Fruit fly (Drosophila melanogaster) whole organism, wandering third instar larva: ENCODE measurements around the gene AIF.

ENCODE experiments used
- Abd-B ChIP-seq: fragments of >200 bp; optimal IDR thresholded peaks from 2 replicates; lab custom pipeline; 2017; ENCODE audit warnings: missing biosample characterization, missing genetic modification characterization
- CG32264 ChIP-seq: fragments of 200-800 bp; sonication (Bioruptor generic); optimal IDR thresholded peaks from 2 replicates; lab custom pipeline; 2016; ENCODE audit warnings: missing biosample characterization, missing genetic modification characterization
- CG9705 ChIP-seq: fragments of 200-800 bp; sonication (Bioruptor generic); optimal IDR thresholded peaks from 2 replicates; lab custom pipeline; 2018; ENCODE audit warnings: missing biosample characterization, mild to moderate bottlenecking, missing genetic modification characterization
- CrebA ChIP-seq: fragments of 200-800 bp; sonication (Bioruptor generic); optimal IDR thresholded peaks from 2 replicates; lab custom pipeline; 2016; ENCODE audit warnings: missing biosample characterization, mild to moderate bottlenecking, missing genetic modification characterization, borderline replicate concordance
- Dfd ChIP-seq: fragments of >200 bp; optimal IDR thresholded peaks from 2 replicates; lab custom pipeline; 2017; ENCODE audit warnings: missing biosample characterization, missing genetic modification characterization
- Dif ChIP-seq: fragments of 200-275, 200-300 bp; sonication (Bioruptor generic); optimal IDR thresholded peaks from 2 replicates; lab custom pipeline; 2018; ENCODE audit warnings: missing biosample characterization, missing genetic modification characterization; ENCODE audit not compliant: partially characterized antibody
- HLH106 ChIP-seq: fragments of 200-800 bp; optimal IDR thresholded peaks from 3 replicates; lab custom pipeline; 2019; ENCODE audit warnings: missing biosample characterization, mild to moderate bottlenecking, missing genetic modification characterization, moderate library complexity
- Hnf4 ChIP-seq: fragments of 200-800 bp; sonication (Bioruptor generic); optimal IDR thresholded peaks from 2 replicates; lab custom pipeline; 2016; ENCODE audit warnings: missing biosample characterization, mild to moderate bottlenecking, missing genetic modification characterization
- Hr78 ChIP-seq: fragments of >200 bp; optimal IDR thresholded peaks from 2 replicates; lab custom pipeline; 2017; ENCODE audit warnings: missing biosample characterization, missing genetic modification characterization
- Hr83 ChIP-seq: fragments of 200-300 bp; sonication (Bioruptor generic); optimal IDR thresholded peaks from 2 replicates; lab custom pipeline; 2016; ENCODE audit warnings: missing biosample characterization, mild to moderate bottlenecking, missing genetic modification characterization, moderate library complexity; ENCODE audit not compliant: poor library complexity, severe bottlenecking
- Jra ChIP-seq: sonication (Bioruptor generic); optimal IDR thresholded peaks from 2 replicates; lab custom pipeline; 2016; ENCODE audit warnings: missing biosample characterization, missing genetic modification characterization
- Myc ChIP-seq: fragments of >200 bp; optimal IDR thresholded peaks from 2 replicates; lab custom pipeline; 2017
- N ChIP-seq: fragments of >200 bp; optimal IDR thresholded peaks from 2 replicates; lab custom pipeline; 2018; ENCODE audit warnings: missing biosample characterization, missing external identifiers, missing genetic modification characterization
- OdsH ChIP-seq: fragments of 200-800 bp; sonication (Bioruptor generic); optimal IDR thresholded peaks from 2 replicates; lab custom pipeline; 2016; ENCODE audit warnings: missing biosample characterization, mild to moderate bottlenecking, missing genetic modification characterization
- Rel ChIP-seq, 2 experiments: fragments of 200-800 bp; sonication (Bioruptor generic) in 1 of 2; optimal IDR thresholded peaks; 2 replicates in 1 of 2; 3 replicates in 1 of 2; lab custom pipeline; 2016 to 2019; ENCODE audit warnings: mild to moderate bottlenecking in 2 of 2, missing biosample characterization in 2 of 2, missing genetic modification characterization in 2 of 2, moderate library complexity in 1 of 2
- Sp1 ChIP-seq: fragments of 200-800 bp; sonication (Bioruptor generic); optimal IDR thresholded peaks from 3 replicates; lab custom pipeline; 2019; ENCODE audit warnings: missing biosample characterization, mild to moderate bottlenecking, missing genetic modification characterization, moderate library complexity
- Vsx2 ChIP-seq: fragments of 200-300, 225-300 bp; sonication (Bioruptor generic); optimal IDR thresholded peaks from 2 replicates; lab custom pipeline; 2018; ENCODE audit warnings: missing biosample characterization, missing genetic modification characterization; ENCODE audit not compliant: partially characterized antibody
- br ChIP-seq: fragments of 200-800 bp; sonication (Bioruptor generic); optimal IDR thresholded peaks from 2 replicates; lab custom pipeline; 2016; ENCODE audit warnings: missing biosample characterization, missing genetic modification characterization
- brk ChIP-seq: fragments of 200-800 bp; sonication (Bioruptor generic); optimal IDR thresholded peaks from 2 replicates; lab custom pipeline; 2016; ENCODE audit warnings: missing biosample characterization, mild to moderate bottlenecking, missing genetic modification characterization
- dl ChIP-seq, 2 experiments: fragments of 175-275, 200-275 bp in 1 of 2; fragments of 200-275 bp in 1 of 2; sonication (Bioruptor generic); optimal IDR thresholded peaks; lab custom pipeline; 2018; ENCODE audit warnings: mild to moderate bottlenecking in 2 of 2, missing biosample characterization in 2 of 2, missing genetic modification characterization in 2 of 2, moderate library complexity in 2 of 2; ENCODE audit not compliant: partially characterized antibody in 2 of 2, insufficient read depth in 1 of 2
- dmrt93B ChIP-seq: fragments of 200-800 bp; sonication (Bioruptor generic); optimal IDR thresholded peaks from 2 replicates; lab custom pipeline; 2018; ENCODE audit warnings: missing biosample characterization, mild to moderate bottlenecking, missing genetic modification characterization
- dsf ChIP-seq: sonication (Bioruptor generic); optimal IDR thresholded peaks from 2 replicates; lab custom pipeline; 2016; ENCODE audit warnings: missing biosample characterization, missing genetic modification characterization, borderline replicate concordance
- ey ChIP-seq: fragments of 200-800 bp; sonication (Bioruptor generic); optimal IDR thresholded peaks from 2 replicates; lab custom pipeline; 2016; ENCODE audit warnings: missing biosample characterization, missing genetic modification characterization
- foxo ChIP-seq, 2 experiments: fragments of 200-800 bp; sonication (Bioruptor generic); optimal IDR thresholded peaks; 2 replicates in 1 of 2; 3 replicates in 1 of 2; lab custom pipeline; 2016 to 2017; ENCODE audit warnings: missing biosample characterization in 2 of 2, missing genetic modification characterization in 2 of 2
- fru ChIP-seq: fragments of 200-800 bp; sonication (Bioruptor generic); optimal IDR thresholded peaks from 3 replicates; lab custom pipeline; 2016; ENCODE audit warnings: missing biosample characterization, mild to moderate bottlenecking, missing genetic modification characterization
- h ChIP-seq: fragments of 200-800 bp; sonication (Bioruptor generic); optimal IDR thresholded peaks from 3 replicates; lab custom pipeline; 2016; ENCODE audit warnings: missing biosample characterization, mild to moderate bottlenecking, missing genetic modification characterization
- jim ChIP-seq: fragments of 175-275, 200-325 bp; sonication (Bioruptor generic); optimal IDR thresholded peaks from 2 replicates; lab custom pipeline; 2016; ENCODE audit warnings: missing biosample characterization, mild to moderate bottlenecking, missing genetic modification characterization
- lola ChIP-seq: fragments of >200 bp; optimal IDR thresholded peaks from 2 replicates; lab custom pipeline; 2017; ENCODE audit warnings: missing biosample characterization, missing genetic modification characterization
- pan ChIP-seq: fragments of >200 bp; optimal IDR thresholded peaks from 2 replicates; lab custom pipeline; 2017
- psq ChIP-seq: fragments of 200-800 bp; sonication (Bioruptor generic); optimal IDR thresholded peaks from 3 replicates; lab custom pipeline; 2017; ENCODE audit warnings: missing biosample characterization, mild to moderate bottlenecking, missing genetic modification characterization, moderate library complexity
- rgr ChIP-seq: fragments of 200-800 bp; sonication (Bioruptor generic); optimal IDR thresholded peaks from 3 replicates; lab custom pipeline; 2016; ENCODE audit warnings: missing biosample characterization, mild to moderate bottlenecking, missing genetic modification characterization
- sage ChIP-seq: fragments of 200-800 bp; sonication (Bioruptor generic); optimal IDR thresholded peaks from 2 replicates; lab custom pipeline; 2016; ENCODE audit warnings: missing biosample characterization, mild to moderate bottlenecking, missing genetic modification characterization
- tai ChIP-seq: sonication (Bioruptor generic); optimal IDR thresholded peaks from 2 replicates; lab custom pipeline; 2016; ENCODE audit warnings: missing biosample characterization, missing genetic modification characterization
- usp ChIP-seq: fragments of >200 bp; optimal IDR thresholded peaks from 2 replicates; lab custom pipeline; 2017; ENCODE audit warnings: missing biosample characterization, missing genetic modification characterization
- woc ChIP-seq: sonication (Bioruptor generic); optimal IDR thresholded peaks from 2 replicates; lab custom pipeline; 2016; ENCODE audit warnings: missing biosample characterization, mild to moderate bottlenecking, missing genetic modification characterization

AIF gene

DNA sequence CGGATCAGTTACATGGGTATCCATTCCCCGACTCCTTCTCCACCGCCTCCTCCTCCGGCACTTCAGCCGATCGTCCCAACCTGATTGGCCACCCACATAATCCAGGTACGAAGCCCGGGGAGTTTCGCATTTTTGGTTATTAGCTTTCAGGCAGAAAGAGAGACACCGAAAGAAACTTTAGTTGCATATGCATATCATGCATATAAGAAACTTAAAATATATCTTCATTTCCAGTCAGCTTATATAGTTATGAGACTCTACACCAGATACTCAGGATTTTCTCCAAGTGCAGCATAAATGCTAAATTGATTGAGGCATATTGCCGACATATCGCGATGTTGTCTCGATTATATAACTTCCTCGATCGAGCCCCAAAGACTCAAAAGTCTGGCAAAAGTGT is 32.6 kb downstream of the AIF start:
- no peak for TF ChIP-seq Dfd (GFP tag; lab: Kevin White, UChicago)
- TF ChIP-seq jim, result no peak
- TF ChIP-seq br (GFP tag; lab: Kevin White, UChicago), result no peak
- no peak for TF ChIP-seq usp (GFP tag; lab: Kevin White, UChicago)
- no peak for TF ChIP-seq foxo (GFP tag; optimal IDR thresholded peaks at IDR 0.05; lab: Kevin White, UChicago)
- no peak for TF ChIP-seq pan (lab: Kevin White, UChicago)
- no peak for TF ChIP-seq Hr78 (GFP tag; lab: Kevin White, UChicago)
- no peak for TF ChIP-seq Rel (GFP tag; optimal IDR thresholded peaks at IDR 0.05; lab: Kevin White, UChicago)
- TF ChIP-seq Rel (tag; optimal IDR thresholded peaks at IDR 0.05; lab: Kevin White, UChicago), result no peak
- TF ChIP-seq, all 38 proteins: peak for 0

DNA sequence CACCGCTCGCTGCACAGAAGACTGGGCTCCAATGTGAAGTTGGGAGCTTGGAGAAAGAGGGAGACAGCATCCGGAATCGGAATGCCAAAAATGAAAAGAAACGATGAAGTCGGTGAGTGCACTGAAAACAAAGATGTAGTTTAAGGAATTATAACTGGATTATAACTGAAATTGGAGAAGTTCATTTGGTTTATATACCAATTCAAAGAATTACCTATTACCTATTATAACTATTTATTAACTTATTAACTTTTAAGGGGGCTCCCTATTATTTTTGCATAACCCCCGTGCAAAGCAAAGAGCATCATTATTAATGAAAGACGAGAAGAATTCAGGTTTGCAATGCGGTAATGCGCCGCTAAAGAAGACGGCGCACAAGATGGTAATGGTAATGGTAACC is 33.1 kb downstream of the AIF start:
- no peak for TF ChIP-seq Rel (GFP tag; optimal IDR thresholded peaks at IDR 0.05; lab: Kevin White, UChicago)
- TF ChIP-seq Rel (tag; optimal IDR thresholded peaks at IDR 0.05; lab: Kevin White, UChicago), result no peak
- TF ChIP-seq dmrt93B (GFP tag; lab: Kevin White, UChicago), result no peak
- TF ChIP-seq N (GFP tag; lab: Kevin White, UChicago), result no peak
- no peak for TF ChIP-seq Sp1 (GFP tag; lab: Kevin White, UChicago)
- TF ChIP-seq Hr78 (GFP tag; lab: Kevin White, UChicago), result no peak
- TF ChIP-seq rgr, result peak; percentile 16
- peak; percentile 2 for TF ChIP-seq fru (GFP tag; lab: Kevin White, UChicago)
- TF ChIP-seq h, result peak; percentile 16
- no peak for TF ChIP-seq br (GFP tag; lab: Kevin White, UChicago)
- TF ChIP-seq tai (GFP tag; lab: Kevin White, UChicago), result no peak

DNA sequence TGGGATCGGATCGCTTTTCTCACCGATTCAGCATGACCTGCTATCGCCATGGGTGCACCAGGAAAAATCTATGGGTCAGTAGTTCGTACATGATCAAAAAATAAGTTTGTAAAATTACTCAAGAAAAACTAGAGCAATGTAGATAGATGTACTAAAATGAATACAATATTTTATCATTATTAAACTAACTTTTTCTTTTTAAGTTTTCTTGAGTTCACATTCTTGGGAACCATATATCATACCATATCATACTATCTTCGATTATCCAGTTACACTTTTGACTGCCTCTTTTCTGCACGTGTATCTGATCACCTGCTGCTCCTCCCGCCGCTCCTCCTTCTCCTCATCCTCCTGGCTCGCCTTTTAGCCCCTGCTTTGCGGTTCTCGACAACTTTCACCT is 33.8 kb downstream of the AIF start:
- no peak for TF ChIP-seq HLH106 (tag; lab: Kevin White, UChicago)
- TF ChIP-seq foxo (GFP tag; optimal IDR thresholded peaks at IDR 0.05; lab: Kevin White, UChicago), result no peak
- no peak for TF ChIP-seq psq
- TF ChIP-seq Hr78 (GFP tag; lab: Kevin White, UChicago), result no peak
- no peak for TF ChIP-seq dsf (GFP tag; lab: Kevin White, UChicago)
- no peak for TF ChIP-seq Myc (lab: Kevin White, UChicago)
- TF ChIP-seq Rel (GFP tag; optimal IDR thresholded peaks at IDR 0.05; lab: Kevin White, UChicago), result no peak
- no peak for TF ChIP-seq Rel (tag; optimal IDR thresholded peaks at IDR 0.05; lab: Kevin White, UChicago)
- no peak for TF ChIP-seq dl (GFP tag; optimal IDR thresholded peaks at IDR 0.05; lab: Kevin White, UChicago; ENCODE audit: insufficient read depth in 1 of 2, partially characterized antibody in 2 of 2)
- TF ChIP-seq Vsx2 (GFP tag; lab: Kevin White, UChicago), result no peak
- no peak for TF ChIP-seq Dif
- no peak for TF ChIP-seq h
- no peak for TF ChIP-seq Jra
- TF ChIP-seq sage (GFP tag; lab: Kevin White, UChicago), result no peak
- TF ChIP-seq Dfd (GFP tag; lab: Kevin White, UChicago), result no peak
- no peak for TF ChIP-seq br (GFP tag; lab: Kevin White, UChicago)
- no peak for TF ChIP-seq Abd-B (GFP tag; lab: Kevin White, UChicago)
- TF ChIP-seq tai (GFP tag; lab: Kevin White, UChicago), result no peak
- TF ChIP-seq OdsH (GFP tag; lab: Kevin White, UChicago), result no peak

DNA sequence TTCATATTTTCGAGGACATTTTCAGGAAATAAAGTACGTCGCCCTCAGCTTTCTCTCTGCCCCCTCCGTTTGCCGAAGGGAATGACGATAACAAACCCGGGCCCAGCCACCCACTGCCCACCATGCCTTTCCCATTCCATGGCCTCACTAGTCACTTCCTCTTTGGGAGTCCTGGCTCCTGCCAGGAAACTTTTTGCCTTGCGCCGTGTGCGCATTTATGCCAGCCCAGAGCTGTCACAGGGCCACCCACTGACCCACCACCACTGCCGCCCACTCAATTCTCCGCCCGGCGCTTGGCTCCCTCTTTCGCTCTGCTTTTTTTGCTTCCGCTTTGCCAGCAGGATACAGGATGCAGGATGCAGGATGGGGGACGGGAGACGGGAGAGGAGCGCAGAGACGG is 35.9 kb downstream of the AIF start:
- TF ChIP-seq Hr83 (GFP tag; lab: Kevin White, UChicago) (no peak), Hr78 (GFP tag; lab: Kevin White, UChicago) (no peak), Myc (lab: Kevin White, UChicago) (no peak), N (GFP tag; lab: Kevin White, UChicago) (no peak), psq (no peak), OdsH (GFP tag; lab: Kevin White, UChicago) (no peak), lola (GFP tag; lab: Kevin White, UChicago) (no peak), Sp1 (GFP tag; lab: Kevin White, UChicago) (no peak), dl (GFP tag; optimal IDR thresholded peaks at IDR 0.05; lab: Kevin White, UChicago; ENCODE audit: insufficient read depth in 1 of 2, partially characterized antibody in 2 of 2) (no peak), br (GFP tag; lab: Kevin White, UChicago) (no peak), foxo (GFP tag; optimal IDR thresholded peaks at IDR 0.05; lab: Kevin White, UChicago) (no peak), fru (GFP tag; lab: Kevin White, UChicago) (no peak)

DNA sequence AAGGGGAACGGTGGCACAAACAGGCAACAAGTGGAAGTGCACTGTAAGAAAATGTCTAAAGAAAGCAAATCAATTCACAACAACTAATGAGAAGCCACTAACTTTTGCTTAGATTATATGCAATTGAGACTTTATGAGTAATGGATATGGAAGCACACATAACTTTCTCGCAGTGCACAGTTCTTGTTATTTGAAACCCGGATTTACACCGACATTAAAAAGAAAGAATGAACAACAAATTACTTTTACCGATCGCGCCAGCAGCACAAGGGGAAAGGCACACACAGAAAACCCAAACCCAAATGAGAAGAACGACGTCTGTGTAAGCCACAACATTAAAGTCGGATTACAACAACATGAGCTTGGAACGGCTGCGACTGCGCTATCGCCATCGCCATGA is 37.5 kb downstream of the AIF start:
- no peak for TF ChIP-seq Abd-B (GFP tag; lab: Kevin White, UChicago)
- TF ChIP-seq foxo (GFP tag; optimal IDR thresholded peaks at IDR 0.05; lab: Kevin White, UChicago), result peak in 1 of 2 experiments; percentile 73
- TF ChIP-seq Sp1 (GFP tag; lab: Kevin White, UChicago), result peak; percentile 41
- TF ChIP-seq CrebA (GFP tag; lab: Kevin White, UChicago), result no peak
- no peak for TF ChIP-seq Rel (GFP tag; optimal IDR thresholded peaks at IDR 0.05; lab: Kevin White, UChicago)
- TF ChIP-seq Rel (tag; optimal IDR thresholded peaks at IDR 0.05; lab: Kevin White, UChicago), result no peak
- no peak for TF ChIP-seq pan (lab: Kevin White, UChicago)
- peak; percentile 65 for TF ChIP-seq br (GFP tag; lab: Kevin White, UChicago)
- TF ChIP-seq woc (GFP tag; lab: Kevin White, UChicago), result peak; percentile 32
- TF ChIP-seq lola (GFP tag; lab: Kevin White, UChicago), result no peak
- peak; percentile 62 for TF ChIP-seq rgr
- TF ChIP-seq OdsH (GFP tag; lab: Kevin White, UChicago), result peak; percentile 62
- no peak for TF ChIP-seq brk (GFP tag; lab: Kevin White, UChicago)
- no peak for TF ChIP-seq Dif
- no peak for TF ChIP-seq dl (GFP tag; optimal IDR thresholded peaks at IDR 0.05; lab: Kevin White, UChicago; ENCODE audit: insufficient read depth in 1 of 2, partially characterized antibody in 2 of 2)
- TF ChIP-seq sage (GFP tag; lab: Kevin White, UChicago), result no peak
- peak; percentile 45 for TF ChIP-seq Hnf4 (GFP tag; lab: Kevin White, UChicago)
- TF ChIP-seq ey (GFP tag; lab: Kevin White, UChicago), result peak; percentile 64
- TF ChIP-seq dmrt93B (GFP tag; lab: Kevin White, UChicago), result peak; percentile 48
- peak; percentile 70 for TF ChIP-seq HLH106 (tag; lab: Kevin White, UChicago)
- peak; percentile 59 for TF ChIP-seq psq
- peak; percentile 77 for TF ChIP-seq fru (GFP tag; lab: Kevin White, UChicago)
- peak; percentile 75 for TF ChIP-seq h
- peak; percentile 37 for TF ChIP-seq CG32264 (GFP tag; lab: Kevin White, UChicago)
- no peak for TF ChIP-seq dsf (GFP tag; lab: Kevin White, UChicago)
- no peak for TF ChIP-seq CG9705 (GFP tag; lab: Kevin White, UChicago)
